Worm (Caenorhabditis elegans) whole organism, early embryonic: Measurements from ENCODE around the gene F25B5.6.

Experiments used
- ama-1 ChIP-seq: fragments of 150-350 bp; optimal IDR thresholded peaks from 2 replicates; lab custom pipeline; 2014
- pes-1 ChIP-seq: fragments of 200-800 bp; sonication (Bioruptor generic); IDR thresholded peaks from 2 replicates; pipeline ENCODE4 v1.3.6; 2022; ENCODE audit warnings: missing genetic modification reagents, missing genetic modification characterization, missing compliant biosample characterization

ce11 chrIII:5988461-5988860 is 39.9 kb upstream of the F25B5.6 start:
- TF ChIP-seq ama-1 (no peak), pes-1 (GFP tag; lab: Robert Waterston, UW) (no peak)
